Worm (Caenorhabditis elegans): ENCODE data around the gene grl-29.

The grl-29 gene

ce11 chrV:3582086-3582485 lies 27.1 kb upstream of the grl-29 start:
- TF ChIP-seq pat-9 (tag; optimal IDR thresholded peaks at IDR 0.05) (no peak), ceh-31 (tag; optimal IDR thresholded peaks at IDR 0.05) (no peak), pha-4 (tag; optimal IDR thresholded peaks at IDR 0.05) (no peak), sdc-2 (tag; optimal IDR thresholded peaks at IDR 0.05) (no peak), ceh-2 (tag; optimal IDR thresholded peaks at IDR 0.05) (no peak), elt-2 (tag; optimal IDR thresholded peaks at IDR 0.05) (no peak), ets-4 (tag; optimal IDR thresholded peaks at IDR 0.05) (no peak), ceh-19 (GFP tag; optimal IDR thresholded peaks at IDR 0.05) (no peak), sox-2 (GFP tag; IDR thresholded peaks at IDR 0.05) (no peak), hlh-8 (tag; optimal IDR thresholded peaks at IDR 0.05) (no peak), dmd-4 (tag; optimal IDR thresholded peaks at IDR 0.05; ENCODE audit: borderline replicate concordance) (no peak), ceh-22 (tag; optimal IDR thresholded peaks at IDR 0.05) (no peak)

ce11 chrV:3581643-3582042 lies 26.6 kb upstream of the grl-29 start:
- TF ChIP-seq npax-4 (tag; optimal IDR thresholded peaks at IDR 0.05) (no peak), ceh-22 (tag; optimal IDR thresholded peaks at IDR 0.05) (no peak), ceh-14 (tag; optimal IDR thresholded peaks at IDR 0.05) (no peak), sox-4 (tag; optimal IDR thresholded peaks at IDR 0.05) (no peak), unc-42 (tag; optimal IDR thresholded peaks at IDR 0.05) (no peak), ahr-1 (tag; optimal IDR thresholded peaks at IDR 0.05) (no peak), unc-55 (GFP tag; optimal IDR thresholded peaks at IDR 0.05) (no peak), tbx-7 (tag; optimal IDR thresholded peaks at IDR 0.05) (no peak), fkh-6 (tag; optimal IDR thresholded peaks at IDR 0.05) (no peak), T23F11.4 (GFP tag; optimal IDR thresholded peaks at IDR 0.05) (no peak), ama-1 (optimal IDR thresholded peaks at IDR 0.05) (no peak), zip-5 (tag; optimal IDR thresholded peaks at IDR 0.05) (no peak), dmd-4 (tag; optimal IDR thresholded peaks at IDR 0.05; ENCODE audit: borderline replicate concordance) (no peak), ceh-2 (tag; optimal IDR thresholded peaks at IDR 0.05) (no peak), unc-86 (tag; optimal IDR thresholded peaks at IDR 0.05) (no peak), K09A11.1 (tag; optimal IDR thresholded peaks at IDR 0.05; ENCODE audit: insufficient read depth) (no peak), pha-4 (tag; optimal IDR thresholded peaks at IDR 0.05) (no peak), hlh-30 (tag; optimal IDR thresholded peaks at IDR 0.05; ENCODE audit: insufficient read depth) (no peak), ceh-45 (GFP tag; IDR thresholded peaks at IDR 0.05) (no peak), ttx-3 (tag; optimal IDR thresholded peaks at IDR 0.05) (no peak)

- TF ChIP-seq hlh-6 (tag; optimal IDR thresholded peaks at IDR 0.05) (no peak), ceh-9 (tag; optimal IDR thresholded peaks at IDR 0.05) (no peak), pag-3 (tag; optimal IDR thresholded peaks at IDR 0.05; ENCODE audit: borderline replicate concordance) (no peak), tbx-7 (tag; optimal IDR thresholded peaks at IDR 0.05) (no peak), ceh-48 (tag; optimal IDR thresholded peaks at IDR 0.05) (no peak), dmd-4 (tag; optimal IDR thresholded peaks at IDR 0.05; ENCODE audit: borderline replicate concordance) (no peak), pax-1 (tag; optimal IDR thresholded peaks at IDR 0.05) (no peak), fax-1 (tag; optimal IDR thresholded peaks at IDR 0.05) (no peak), ceh-19 (GFP tag; optimal IDR thresholded peaks at IDR 0.05) (no peak), unc-3 (GFP tag; conservative IDR thresholded peaks at IDR 0.05) (no peak), unc-3 (tag; optimal IDR thresholded peaks at IDR 0.05) (no peak), ama-1 (optimal IDR thresholded peaks at IDR 0.05) (no peak), elt-4 (tag; optimal IDR thresholded peaks at IDR 0.05) (no peak), ttx-3 (tag; optimal IDR thresholded peaks at IDR 0.05) (no peak), F13H6.1 (tag; optimal IDR thresholded peaks at IDR 0.05) (no peak), unc-42 (tag; optimal IDR thresholded peaks at IDR 0.05) (no peak), pha-2 (tag; optimal IDR thresholded peaks at IDR 0.05) (no peak), nhr-232 (tag; optimal IDR thresholded peaks at IDR 0.05) (no peak)
Measured at ce11 chrV:3581034-3581433, 26.0 kb upstream of the grl-29 start.

Measured in whole organism, late embryonic.